Worm (Caenorhabditis elegans) whole organism, L1 larva: Measurements from ENCODE around the gene cex-2.
A peak's percentile ranks its signal among the peaks of the same experiment; 100 is the strongest.

ENCODE experiments used
- C04F5.9 ChIP-seq: sonication (generic microtip); optimal IDR thresholded peaks from 2 replicates; lab custom pipeline; 2016; ENCODE audit warnings: missing genetic modification characterization, missing compliant biosample characterization
- F16B12.6 ChIP-seq: fragments of 150-350 bp; optimal IDR thresholded peaks from 2 replicates; lab custom pipeline; 2014; ENCODE audit warnings: missing biosample characterization, missing genetic modification characterization
- Y116A8C.19 ChIP-seq: sonication (generic microtip); optimal IDR thresholded peaks from 2 replicates; lab custom pipeline; 2016; ENCODE audit warnings: missing compliant biosample characterization, missing genetic modification characterization, borderline replicate concordance
- aha-1 ChIP-seq: fragments of 150-350 bp; optimal IDR thresholded peaks from 2 replicates; lab custom pipeline; 2014; ENCODE audit warnings: missing biosample characterization, missing genetic modification characterization
- ama-1 ChIP-seq: fragments of 150-350 bp; optimal IDR thresholded peaks from 2 replicates; lab custom pipeline; 2014
- ceh-82 ChIP-seq, 3 experiments: fragments of 150-350 bp in 1 of 3; sonication (generic microtip) in 2 of 3; optimal IDR thresholded peaks; 2 replicates each; lab custom pipeline; 2014 to 2017; ENCODE audit warnings: missing biosample characterization in 3 of 3, missing genetic modification characterization in 3 of 3
- dpl-1 ChIP-seq, 3 experiments: fragments of 150-350 bp in 2 of 3; sonication (generic microtip) in 1 of 3; optimal IDR thresholded peaks; 2 replicates each; lab custom pipeline; 2014 to 2017; ENCODE audit warnings: missing biosample characterization in 3 of 3, missing genetic modification characterization in 3 of 3, missing genetic modification reagents in 3 of 3
- dsc-1 ChIP-seq: sonication (generic microtip); optimal IDR thresholded peaks from 2 replicates; lab custom pipeline; 2016; ENCODE audit warnings: mild to moderate bottlenecking, missing genetic modification characterization, missing compliant biosample characterization
- efl-1 ChIP-seq, 4 experiments: fragments of 150-350 bp; optimal IDR thresholded peaks in 3 of 4; peaks in 1 of 4; 1 replicate in 1 of 4; 2 replicates in 3 of 4; lab custom pipeline; 2014; ENCODE audit warnings: missing biosample characterization in 2 of 4, missing genetic modification characterization in 2 of 4, missing genetic modification reagents in 2 of 4
- elt-2 ChIP-seq: sonication (generic microtip); optimal IDR thresholded peaks from 2 replicates; lab custom pipeline; 2016; ENCODE audit warnings: missing genetic modification characterization, mild to moderate bottlenecking, inconsistent platforms, missing compliant biosample characterization, missing genetic modification reagents
- elt-3 ChIP-seq, 6 experiments: fragments of 150-350 bp in 1 of 6; sonication (generic microtip); optimal IDR thresholded peaks; 2 replicates each; lab custom pipeline; 2017 to 2018; ENCODE audit warnings: missing biosample characterization in 6 of 6, missing genetic modification characterization in 6 of 6, inconsistent platforms in 1 of 6
- fkh-10 ChIP-seq: sonication (generic microtip); optimal IDR thresholded peaks from 2 replicates; lab custom pipeline; 2017; ENCODE audit warnings: missing biosample characterization, missing genetic modification reagents, missing genetic modification characterization
- fkh-8 ChIP-seq: sonication (generic microtip); optimal IDR thresholded peaks from 2 replicates; lab custom pipeline; 2016; ENCODE audit warnings: mild to moderate bottlenecking, missing genetic modification characterization, missing compliant biosample characterization
- hlh-17 ChIP-seq: fragments of 200-800 bp; sonication (Bioruptor generic); optimal IDR thresholded peaks from 2 replicates; lab custom pipeline; 2018; ENCODE audit warnings: missing genetic modification characterization, mild to moderate bottlenecking, missing compliant biosample characterization, moderate library complexity, borderline replicate concordance
- hpl-2 ChIP-seq: fragments of 150-350 bp; optimal IDR thresholded peaks from 2 replicates; lab custom pipeline; 2014; ENCODE audit warnings: missing biosample characterization, missing genetic modification reagents, missing genetic modification characterization
- isw-1 ChIP-seq: fragments of 200-800 bp; sonication (Bioruptor generic); IDR thresholded peaks from 2 replicates; pipeline ENCODE4 v1.3.6; 2022; ENCODE audit warnings: missing genetic modification characterization, missing compliant biosample characterization
- lin-14 ChIP-seq: fragments of 200-800 bp; sonication (Bioruptor generic); optimal IDR thresholded peaks from 2 replicates; lab custom pipeline; 2018; ENCODE audit warnings: mild to moderate bottlenecking, missing genetic modification characterization, moderate library complexity, missing compliant biosample characterization
- lin-35 ChIP-seq, 2 experiments: fragments of 150-350 bp; optimal IDR thresholded peaks; 2 replicates each; lab custom pipeline; 2014; ENCODE audit warnings: missing biosample characterization in 2 of 2, missing genetic modification characterization in 2 of 2, missing genetic modification reagents in 2 of 2
- lsy-2 ChIP-seq, 2 experiments: fragments of 150-350 bp; optimal IDR thresholded peaks; 2 replicates each; lab custom pipeline; 2014; ENCODE audit warnings: missing biosample characterization in 2 of 2, missing genetic modification characterization in 2 of 2
- nhr-11 ChIP-seq: fragments of 150-350 bp; optimal IDR thresholded peaks from 2 replicates; lab custom pipeline; 2014; ENCODE audit warnings: missing biosample characterization, missing genetic modification characterization
- nhr-12 ChIP-seq: sonication (generic microtip); optimal IDR thresholded peaks from 2 replicates; lab custom pipeline; 2017; ENCODE audit warnings: missing biosample characterization, missing genetic modification characterization
- nhr-19 ChIP-seq: fragments of 200-800 bp; sonication (Bioruptor generic); conservative IDR thresholded peaks from 2 replicates; pipeline ENCODE4 v1.3.6; 2022; ENCODE audit warnings: missing genetic modification characterization, missing compliant biosample characterization
- nhr-20 ChIP-seq: sonication (generic microtip); optimal IDR thresholded peaks from 2 replicates; lab custom pipeline; 2016; ENCODE audit warnings: mild to moderate bottlenecking, missing genetic modification characterization, missing compliant biosample characterization
- nhr-237 ChIP-seq: fragments of 150-350 bp; optimal IDR thresholded peaks from 2 replicates; lab custom pipeline; 2014; ENCODE audit warnings: missing biosample characterization, missing genetic modification characterization
- nhr-71 ChIP-seq: sonication (generic microtip); optimal IDR thresholded peaks from 2 replicates; lab custom pipeline; 2016; ENCODE audit warnings: mild to moderate bottlenecking, missing genetic modification characterization, moderate library complexity, missing compliant biosample characterization
- nhr-76 ChIP-seq: sonication (generic microtip); optimal IDR thresholded peaks from 2 replicates; lab custom pipeline; 2017; ENCODE audit warnings: missing biosample characterization, missing genetic modification characterization
- rnt-1 ChIP-seq: sonication (generic microtip); optimal IDR thresholded peaks from 2 replicates; lab custom pipeline; 2016; ENCODE audit warnings: mild to moderate bottlenecking, missing genetic modification characterization, moderate library complexity, missing compliant biosample characterization
- skn-1 ChIP-seq: fragments of 150-350 bp; optimal IDR thresholded peaks from 2 replicates; lab custom pipeline; 2014; ENCODE audit warnings: missing biosample characterization, missing genetic modification characterization
- snu-23 ChIP-seq: sonication (generic microtip); optimal IDR thresholded peaks from 2 replicates; lab custom pipeline; 2016; ENCODE audit warnings: missing genetic modification characterization, missing compliant biosample characterization
- sptf-1 ChIP-seq: fragments of 150-350 bp; optimal IDR thresholded peaks from 2 replicates; lab custom pipeline; 2014; ENCODE audit warnings: missing biosample characterization, missing genetic modification characterization
- unc-130 ChIP-seq: fragments of 150-350 bp; optimal IDR thresholded peaks from 2 replicates; lab custom pipeline; 2017; ENCODE audit warnings: missing biosample characterization, missing genetic modification characterization, inconsistent platforms
- unc-30 ChIP-seq: sonication (generic microtip); optimal IDR thresholded peaks from 2 replicates; lab custom pipeline; 2017; ENCODE audit warnings: missing biosample characterization, missing genetic modification characterization
- unc-86 ChIP-seq: sonication (generic microtip); optimal IDR thresholded peaks from 2 replicates; lab custom pipeline; 2016; ENCODE audit warnings: missing genetic modification characterization, missing compliant biosample characterization
- zip-4 ChIP-seq: fragments of 200-800 bp; sonication (Bioruptor generic); optimal IDR thresholded peaks from 2 replicates; lab custom pipeline; 2018; ENCODE audit warnings: mild to moderate bottlenecking, missing genetic modification characterization, moderate library complexity, missing compliant biosample characterization
- ztf-4 ChIP-seq: fragments of 150-350 bp; optimal IDR thresholded peaks from 2 replicates; lab custom pipeline; 2014; ENCODE audit warnings: missing biosample characterization, missing genetic modification characterization

cex-2 gene

ce11 chrII:7835314-7835713, at the start of gene cex-2:
cex-2 (minus strand) TSS chrII:7835414.
- no peak for TF ChIP-seq nhr-76 (tag; lab: Kevin White, UChicago)
- TF ChIP-seq skn-1 (tag; lab: Kevin White, UChicago), result no peak
- TF ChIP-seq Y116A8C.19 (tag; lab: Kevin White, UChicago), result no peak
- TF ChIP-seq isw-1 (GFP tag; lab: Robert Waterston, UW), result no peak
- no peak for TF ChIP-seq aha-1
- no peak for TF ChIP-seq nhr-237
- TF ChIP-seq nhr-12 (tag; lab: Kevin White, UChicago), result no peak
- TF ChIP-seq ama-1 (lab: Kevin White, UChicago), result no peak
- no peak for TF ChIP-seq nhr-19 (GFP tag; lab: Robert Waterston, UW)
- no peak for TF ChIP-seq ceh-82 (tag; optimal IDR thresholded peaks at IDR 0.05; lab: Kevin White, UChicago)
- TF ChIP-seq C04F5.9 (tag; lab: Kevin White, UChicago), result no peak
- TF ChIP-seq unc-130, result no peak
- TF ChIP-seq hpl-2 (GFP tag; lab: Kevin White, UChicago), result no peak
- no peak for TF ChIP-seq sptf-1
- TF ChIP-seq elt-3 (tag; optimal IDR thresholded peaks at IDR 0.05; lab: Kevin White, UChicago), result no peak
- no peak for TF ChIP-seq elt-2 (tag; lab: Kevin White, UChicago)
- TF ChIP-seq dpl-1 (GFP tag; optimal IDR thresholded peaks at IDR 0.05; lab: Kevin White, UChicago), result no peak
- TF ChIP-seq nhr-11, result no peak
- no peak for TF ChIP-seq unc-86
- no peak for TF ChIP-seq zip-4 (GFP tag; lab: Kevin White, UChicago)

ce11 chrII:7884898-7885297, 49.7 kb upstream of the cex-2 start:
- TF ChIP-seq lin-35 (GFP tag; optimal IDR thresholded peaks at IDR 0.05; lab: Kevin White, UChicago) (peak in 1 of 2 experiments; percentile 16), unc-30 (no peak), lin-14 (GFP tag; lab: Kevin White, UChicago) (peak; percentile 78), nhr-71 (tag; lab: Kevin White, UChicago) (peak; percentile 6), nhr-76 (tag; lab: Kevin White, UChicago) (no peak), fkh-10 (GFP tag; lab: Kevin White, UChicago) (peak; percentile 29), efl-1 (optimal IDR thresholded peaks at IDR 0.05; lab: Kevin White, UChicago) (peak; percentile 2 to 3), efl-1 (GFP tag; optimal IDR thresholded peaks at IDR 0.05 in 1 of 2; lab: Kevin White, UChicago) (no peak), ceh-82 (tag; optimal IDR thresholded peaks at IDR 0.05; lab: Kevin White, UChicago) (peak; percentile 12 to 68 (median 22)), lsy-2 (tag; optimal IDR thresholded peaks at IDR 0.05; lab: Kevin White, UChicago) (peak; percentile 6 to 37), F16B12.6 (peak; percentile 14), dpl-1 (GFP tag; optimal IDR thresholded peaks at IDR 0.05; lab: Kevin White, UChicago) (no peak), fkh-8 (tag; lab: Kevin White, UChicago) (peak; percentile 8)

- no peak for TF ChIP-seq nhr-11
- peak in 1 of 2 experiments; percentile 46 for TF ChIP-seq lsy-2 (tag; optimal IDR thresholded peaks at IDR 0.05; lab: Kevin White, UChicago)
- TF ChIP-seq dsc-1 (tag; lab: Kevin White, UChicago), result no peak
These were observed 45.2 kb upstream of the cex-2 start, which contains the start of gene perm-1 for ce11 chrII:7880373-7880862. perm-1 (plus strand) TSS chrII:7880812.

ce11 chrII:7879266-7879718, 44.1 kb upstream of the cex-2 start, which contains the start of the genes vha-4 and T01H3.5:
vha-4 (minus strand) TSS chrII:7879316.
T01H3.5 (plus strand) TSS chrII:7879616.
- TF ChIP-seq F16B12.6, result no peak
- no peak for TF ChIP-seq ceh-82 (tag; optimal IDR thresholded peaks at IDR 0.05; lab: Kevin White, UChicago)
- TF ChIP-seq lin-14 (GFP tag; lab: Kevin White, UChicago), result no peak
- TF ChIP-seq ztf-4, result no peak
- peak in 1 of 2 experiments; percentile 5 for TF ChIP-seq lin-35 (GFP tag; optimal IDR thresholded peaks at IDR 0.05; lab: Kevin White, UChicago)
- TF ChIP-seq lsy-2 (tag; optimal IDR thresholded peaks at IDR 0.05; lab: Kevin White, UChicago), result peak in 1 of 2 experiments; percentile 21
- peak; percentile 6 for TF ChIP-seq snu-23 (GFP tag; lab: Kevin White, UChicago)
- no peak for TF ChIP-seq rnt-1
- no peak for TF ChIP-seq isw-1 (GFP tag; lab: Robert Waterston, UW)
- peak in 1 of 3 experiments; percentile 23 for TF ChIP-seq dpl-1 (GFP tag; optimal IDR thresholded peaks at IDR 0.05; lab: Kevin White, UChicago)
- TF ChIP-seq hlh-17 (GFP tag; lab: Kevin White, UChicago), result no peak
- TF ChIP-seq nhr-20 (tag; lab: Kevin White, UChicago), result no peak
- TF ChIP-seq, all 84 proteins: peak for 4
